Worm (Caenorhabditis elegans): ENCODE measurements around the gene F20G2.1.

The F20G2.1 gene

DNA sequence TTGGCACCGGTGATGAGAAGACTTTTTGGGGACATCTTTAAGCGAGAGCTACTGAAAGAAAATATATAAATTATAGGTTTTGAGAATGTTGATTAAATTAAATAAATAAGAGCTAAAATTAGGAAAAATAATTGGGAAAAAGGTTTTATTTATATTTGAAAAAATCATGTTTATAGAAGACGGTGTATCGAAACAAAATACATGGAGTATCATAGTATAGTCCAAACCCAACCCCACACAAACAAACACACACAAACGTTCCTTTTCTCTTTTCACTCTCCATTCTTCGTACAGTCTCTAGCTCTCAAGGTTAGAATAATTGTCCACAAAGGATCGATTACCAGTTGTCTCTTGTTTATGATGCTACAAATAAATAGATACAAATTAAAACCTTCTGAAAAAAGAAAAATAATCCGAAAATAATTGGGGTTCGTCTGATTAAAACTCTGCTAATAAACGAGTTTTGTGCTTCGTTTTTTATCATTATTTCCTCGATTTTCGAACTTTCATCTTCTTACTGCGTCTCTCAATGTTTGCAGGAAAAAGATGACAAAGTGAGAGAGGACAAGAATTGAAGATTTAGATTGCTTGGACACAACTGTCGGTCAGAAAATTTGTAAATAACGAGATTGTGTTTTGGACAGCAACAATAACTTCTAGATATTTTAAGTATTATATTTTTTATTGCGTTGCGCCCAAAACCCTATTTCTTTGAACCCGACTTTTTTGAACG is 3.1 kb upstream of the F20G2.1 start, which contains the start of gene F20G2.2:
Gene F20G2.2, minus strand, starts transcription at position 51 of the 733 bp plus-strand sequence.
- TF ChIP-seq nhr-28 (tag; optimal IDR thresholded peaks at IDR 0.05) (no peak), hlh-1 (tag; optimal IDR thresholded peaks at IDR 0.05) (peak; percentile 6)

DNA sequence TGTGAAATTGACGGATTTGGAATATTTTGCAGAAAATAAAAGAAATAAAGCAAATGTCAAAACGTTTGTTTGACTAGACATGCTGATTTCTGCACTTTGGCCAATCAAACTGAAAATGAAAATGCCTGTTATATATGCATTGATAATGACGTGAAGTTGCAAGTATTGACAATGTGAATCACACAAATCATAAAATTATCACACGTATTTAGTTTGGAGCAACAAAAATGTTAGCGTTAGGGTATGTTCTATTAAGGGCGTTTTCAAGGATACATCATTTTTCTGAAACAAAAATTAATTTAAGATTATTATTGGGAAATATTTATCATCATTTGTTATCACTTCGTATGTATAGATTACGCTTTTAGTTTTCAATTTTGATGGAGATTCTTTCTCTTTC is 1.6 kb downstream of the F20G2.1 start, which contains the start of gene cld-9:
Gene cld-9, minus strand, starts transcription at position 81 of the 400 bp plus-strand sequence.
- TF ChIP-seq ztf-11 (tag; optimal IDR thresholded peaks at IDR 0.05) = no peak
- no peak for TF ChIP-seq ceh-43 (GFP tag; optimal IDR thresholded peaks at IDR 0.05)
- no peak for TF ChIP-seq zip-8 (tag; optimal IDR thresholded peaks at IDR 0.05)
- no peak for TF ChIP-seq hlh-1 (tag; optimal IDR thresholded peaks at IDR 0.05)
- TF ChIP-seq nhr-76 (tag; optimal IDR thresholded peaks at IDR 0.05) = no peak
- TF ChIP-seq ceh-39 (tag; optimal IDR thresholded peaks at IDR 0.05) = no peak
- no peak for TF ChIP-seq ham-2 (GFP tag; optimal IDR thresholded peaks at IDR 0.05)
- no peak for TF ChIP-seq sem-2 (GFP tag; optimal IDR thresholded peaks at IDR 0.05)
- no peak for TF ChIP-seq unc-62 (GFP tag; optimal IDR thresholded peaks at IDR 0.05)
- TF ChIP-seq pha-4 (tag; optimal IDR thresholded peaks at IDR 0.05) = no peak
- TF ChIP-seq nhr-2 (tag; optimal IDR thresholded peaks at IDR 0.05) = no peak
- TF ChIP-seq ceh-83 (GFP tag; optimal IDR thresholded peaks at IDR 0.05) = no peak
- TF ChIP-seq nhr-12 (tag; optimal IDR thresholded peaks at IDR 0.05) = no peak
- TF ChIP-seq blmp-1 (tag; optimal IDR thresholded peaks at IDR 0.05) = no peak
- no peak for TF ChIP-seq elt-3 (tag; optimal IDR thresholded peaks at IDR 0.05)

DNA sequence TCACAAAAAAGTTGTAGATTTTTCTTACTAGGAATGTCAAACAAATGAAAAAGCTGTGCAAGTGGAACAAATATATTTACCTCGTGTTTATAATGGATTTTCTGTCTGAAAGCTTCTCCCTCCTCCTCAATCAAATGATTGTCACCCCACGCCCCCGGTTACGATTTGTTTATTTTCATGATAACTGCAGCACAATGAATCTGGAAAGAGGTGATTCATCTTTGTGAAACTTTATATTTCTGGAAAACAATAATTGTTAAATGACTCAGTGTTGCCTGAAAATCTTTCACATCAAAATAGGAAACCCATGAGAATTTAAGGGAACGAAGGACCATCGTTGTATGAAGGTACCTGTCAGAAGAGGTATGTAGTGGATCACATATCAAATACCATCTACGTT is 4.7 kb downstream of the F20G2.1 start, which contains the start of gene F35E12.10:
Gene F35E12.10, minus strand, starts transcription at position 101 of the 400 bp plus-strand sequence.
- TF ChIP-seq lsy-2 (tag; optimal IDR thresholded peaks at IDR 0.05) (no peak), blmp-1 (tag; optimal IDR thresholded peaks at IDR 0.05) (no peak), ceh-39 (tag; optimal IDR thresholded peaks at IDR 0.05) (no peak), bed-3 (GFP tag; optimal IDR thresholded peaks at IDR 0.05) (no peak), ceh-43 (GFP tag; optimal IDR thresholded peaks at IDR 0.05) (no peak), unc-39 (tag; optimal IDR thresholded peaks at IDR 0.05) (no peak), unc-62 (GFP tag; optimal IDR thresholded peaks at IDR 0.05) (no peak)

DNA sequence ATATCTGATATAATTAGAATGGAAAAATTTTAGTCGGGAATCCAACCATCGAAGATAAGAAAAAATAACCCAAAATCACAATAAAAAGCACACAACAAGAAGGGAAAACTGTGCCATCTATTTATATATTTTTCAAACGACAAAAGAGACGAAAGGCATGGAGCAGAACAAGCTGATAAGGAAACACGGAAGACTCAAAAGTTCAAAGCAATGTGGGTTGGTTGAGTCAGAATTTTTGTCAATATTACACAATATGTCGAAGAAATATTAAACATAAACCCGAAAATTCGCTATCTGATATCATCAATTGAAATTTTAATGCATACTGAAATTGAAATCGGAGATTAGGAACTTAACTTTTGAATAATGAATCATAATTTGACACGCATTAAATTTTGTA is 8.5 kb downstream of the F20G2.1 start, which contains the start of gene F35E12.9:
Gene F35E12.9, minus strand, starts transcription at position 227 of the 400 bp plus-strand sequence.
- no peak for TF ChIP-seq lsy-2 (tag; optimal IDR thresholded peaks at IDR 0.05)
- no peak for TF ChIP-seq cnd-1 (tag; optimal IDR thresholded peaks at IDR 0.05)
- TF ChIP-seq drap-1 (GFP tag; optimal IDR thresholded peaks at IDR 0.05) = no peak
- no peak for TF ChIP-seq nhr-2 (tag; optimal IDR thresholded peaks at IDR 0.05)
- no peak for TF ChIP-seq zip-8 (tag; optimal IDR thresholded peaks at IDR 0.05)
- TF ChIP-seq nhr-237 (tag; optimal IDR thresholded peaks at IDR 0.05) = no peak
- TF ChIP-seq tbx-8 (GFP tag; optimal IDR thresholded peaks at IDR 0.05) = no peak
- TF ChIP-seq ztf-11 (tag; optimal IDR thresholded peaks at IDR 0.05) = no peak
- TF ChIP-seq nhr-12 (tag; optimal IDR thresholded peaks at IDR 0.05) = no peak
- TF ChIP-seq ceh-83 (GFP tag; optimal IDR thresholded peaks at IDR 0.05) = no peak
- no peak for TF ChIP-seq lin-13 (tag; optimal IDR thresholded peaks at IDR 0.05)
- TF ChIP-seq ham-2 (GFP tag; optimal IDR thresholded peaks at IDR 0.05) = no peak
- no peak for TF ChIP-seq unc-120 (tag; optimal IDR thresholded peaks at IDR 0.05; ENCODE audit: poor library complexity, severe bottlenecking)
- no peak for TF ChIP-seq mab-5 (tag; optimal IDR thresholded peaks at IDR 0.05)
- TF ChIP-seq ces-1 (GFP tag; optimal IDR thresholded peaks at IDR 0.05) = no peak
- TF ChIP-seq M03D4.4 (tag; optimal IDR thresholded peaks at IDR 0.05) = no peak
- no peak for TF ChIP-seq ceh-39 (tag; optimal IDR thresholded peaks at IDR 0.05)
- no peak for TF ChIP-seq pha-4 (tag; optimal IDR thresholded peaks at IDR 0.05)
- no peak for TF ChIP-seq nhr-28 (tag; optimal IDR thresholded peaks at IDR 0.05)
- TF ChIP-seq ceh-43 (GFP tag; optimal IDR thresholded peaks at IDR 0.05) = no peak

DNA sequence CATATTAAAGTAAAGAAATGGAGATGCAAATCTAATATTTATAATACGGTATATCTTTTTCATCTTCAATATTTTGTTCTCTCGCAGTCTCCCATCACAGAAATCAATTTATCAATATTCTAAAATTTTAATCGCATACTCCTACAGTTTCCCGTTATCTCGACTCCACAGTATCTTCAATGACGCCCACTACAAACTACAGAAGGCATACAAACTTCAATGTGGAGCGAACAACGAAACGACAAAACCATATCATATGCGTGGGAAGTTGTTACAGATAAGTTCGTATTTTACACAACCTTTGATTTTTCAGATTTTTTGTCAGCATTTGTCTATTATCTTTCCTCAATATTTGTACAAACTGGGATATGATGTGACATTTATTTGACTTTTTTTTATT is 13.5 kb downstream of the F20G2.1 start:
- TF ChIP-seq bed-3 (GFP tag; optimal IDR thresholded peaks at IDR 0.05) (no peak), nhr-28 (tag; optimal IDR thresholded peaks at IDR 0.05) (no peak), blmp-1 (tag; optimal IDR thresholded peaks at IDR 0.05) (no peak), cnd-1 (tag; optimal IDR thresholded peaks at IDR 0.05) (no peak), mep-1 (tag; optimal IDR thresholded peaks at IDR 0.05) (no peak), elt-3 (tag; optimal IDR thresholded peaks at IDR 0.05) (no peak), ztf-11 (tag; optimal IDR thresholded peaks at IDR 0.05) (no peak), mls-2 (tag; optimal IDR thresholded peaks at IDR 0.05) (no peak), M03D4.4 (tag; optimal IDR thresholded peaks at IDR 0.05) (no peak), ceh-39 (tag; optimal IDR thresholded peaks at IDR 0.05) (no peak), ces-1 (GFP tag; optimal IDR thresholded peaks at IDR 0.05) (no peak), nhr-12 (tag; optimal IDR thresholded peaks at IDR 0.05) (no peak), ceh-43 (GFP tag; optimal IDR thresholded peaks at IDR 0.05) (no peak), nhr-237 (tag; optimal IDR thresholded peaks at IDR 0.05) (no peak), lsy-2 (tag; optimal IDR thresholded peaks at IDR 0.05) (no peak), flh-1 (GFP tag; optimal IDR thresholded peaks at IDR 0.05) (no peak)
